Fruit fly (Drosophila melanogaster) whole organism, embryonic: Measurements from ENCODE around the gene dpr2.

ENCODE experiments used
- Asciz ChIP-seq: fragments of 200-800 bp; sonication (Bioruptor generic); optimal IDR thresholded peaks from 2 replicates; lab custom pipeline; 2017; ENCODE audit warnings: missing biosample characterization, mild to moderate bottlenecking, missing genetic modification characterization, missing genetic modification reagents
- Bgb ChIP-seq: fragments of 200-800 bp; sonication (Bioruptor generic); IDR thresholded peaks from 2 replicates; pipeline ENCODE4 v1.3.6; 2022; ENCODE audit warnings: missing biosample characterization, missing genetic modification characterization; ENCODE audit not compliant: partially characterized antibody
- CG10959 ChIP-seq: fragments of 200-800 bp; sonication (Bioruptor generic); IDR thresholded peaks from 2 replicates; pipeline ENCODE4 v1.3.6; 2022; ENCODE audit warnings: missing biosample characterization, missing genetic modification characterization
- CG11723 ChIP-seq: fragments of 200-800 bp; sonication (Bioruptor generic); optimal IDR thresholded peaks from 2 replicates; lab custom pipeline; 2017; ENCODE audit warnings: missing biosample characterization, mild to moderate bottlenecking, missing genetic modification characterization
- CG13287 ChIP-seq: fragments of 200-800 bp; sonication (Bioruptor generic); IDR thresholded peaks from 2 replicates; pipeline ENCODE4 v1.3.6; 2022; ENCODE audit warnings: missing biosample characterization, missing genetic modification characterization; ENCODE audit not compliant: partially characterized antibody
- CG14014 ChIP-seq: fragments of 200-800 bp; sonication (Bioruptor generic); IDR thresholded peaks from 2 replicates; pipeline ENCODE4 v1.3.6; 2022; ENCODE audit warnings: missing biosample characterization, missing genetic modification characterization
- CG15073 ChIP-seq: fragments of 200-800 bp; sonication (Bioruptor generic); optimal IDR thresholded peaks from 2 replicates; lab custom pipeline; 2016; ENCODE audit warnings: missing biosample characterization, missing genetic modification characterization
- CG17186 ChIP-seq: fragments of 200-800 bp; sonication (Bioruptor generic); optimal IDR thresholded peaks from 3 replicates; lab custom pipeline; 2017; ENCODE audit warnings: missing biosample characterization, missing genetic modification reagents, missing genetic modification characterization
- CG18619 ChIP-seq: fragments of 200-800 bp; sonication (Bioruptor generic); optimal IDR thresholded peaks from 3 replicates; lab custom pipeline; 2017; ENCODE audit warnings: missing biosample characterization, mild to moderate bottlenecking, missing genetic modification characterization
- CG2875 ChIP-seq: fragments of 200-800 bp; sonication (Bioruptor generic); optimal IDR thresholded peaks from 2 replicates; lab custom pipeline; 2017; ENCODE audit warnings: missing biosample characterization, mild to moderate bottlenecking, missing genetic modification characterization, missing genetic modification reagents
- CG30403 ChIP-seq: fragments of 200-800 bp; sonication (Bioruptor generic); optimal IDR thresholded peaks from 3 replicates; lab custom pipeline; 2016; ENCODE audit warnings: missing biosample characterization, missing genetic modification characterization
- CG3065 ChIP-seq: fragments of 200-800 bp; sonication (Bioruptor generic); optimal IDR thresholded peaks from 2 replicates; lab custom pipeline; 2016; ENCODE audit warnings: missing biosample characterization, missing genetic modification characterization
- CG3281 ChIP-seq: fragments of 200-800 bp; sonication (Bioruptor generic); optimal IDR thresholded peaks from 3 replicates; lab custom pipeline; 2017; ENCODE audit warnings: missing biosample characterization, mild to moderate bottlenecking, missing genetic modification characterization
- CG3407 ChIP-seq: fragments of 200-800 bp; sonication (Bioruptor generic); optimal IDR thresholded peaks from 2 replicates; lab custom pipeline; 2018; ENCODE audit warnings: missing biosample characterization, mild to moderate bottlenecking, missing genetic modification characterization
- CG4617 ChIP-seq: fragments of 200-800 bp; sonication (Bioruptor generic); optimal IDR thresholded peaks from 3 replicates; lab custom pipeline; 2016; ENCODE audit warnings: missing biosample characterization, missing genetic modification characterization, borderline replicate concordance
- CG7745 ChIP-seq: fragments of 200-800 bp; sonication (Bioruptor generic); optimal IDR thresholded peaks from 2 replicates; lab custom pipeline; 2018; ENCODE audit warnings: missing biosample characterization, mild to moderate bottlenecking, missing genetic modification characterization, moderate library complexity
- CG7786 ChIP-seq: fragments of 200-800 bp; sonication (Bioruptor generic); optimal IDR thresholded peaks from 2 replicates; lab custom pipeline; 2016; ENCODE audit warnings: missing biosample characterization, missing genetic modification characterization
- D ChIP-seq, 2 experiments: fragments of 200-800 bp in 1 of 2; fragments of >200 bp in 1 of 2; sonication (Bioruptor generic) in 1 of 2; optimal IDR thresholded peaks; 2 replicates in 1 of 2; 3 replicates in 1 of 2; lab custom pipeline; 2017; ENCODE audit warnings: mild to moderate bottlenecking in 1 of 2, missing biosample characterization in 1 of 2, missing genetic modification characterization in 1 of 2, missing genetic modification reagents in 1 of 2
- Dll ChIP-seq: fragments of 200-800 bp; sonication (Bioruptor generic); IDR thresholded peaks from 4 replicates; pipeline ENCODE4 v1.3.6; 2022; ENCODE audit warnings: missing biosample characterization, missing genetic modification characterization; ENCODE audit not compliant: partially characterized antibody
- H15 ChIP-seq: fragments of 200-800 bp; sonication (Bioruptor generic); IDR thresholded peaks from 3 replicates; pipeline ENCODE4 v1.3.6; 2022; ENCODE audit warnings: missing biosample characterization, missing genetic modification characterization
- HLH3B ChIP-seq: fragments of 200-800 bp; sonication (Bioruptor generic); IDR thresholded peaks from 2 replicates; pipeline ENCODE4 v1.3.6; 2022; ENCODE audit warnings: missing biosample characterization, missing genetic modification characterization
- Hand ChIP-seq: fragments of 200-800 bp; sonication (Bioruptor generic); optimal IDR thresholded peaks from 2 replicates; lab custom pipeline; 2017; ENCODE audit warnings: mild to moderate bottlenecking, missing biosample characterization, missing genetic modification reagents, missing genetic modification characterization
- Hr78 ChIP-seq, 2 experiments: fragments of 200-800 bp in 1 of 2; fragments of >200 bp in 1 of 2; sonication (Bioruptor generic) in 1 of 2; optimal IDR thresholded peaks; 2 replicates each; lab custom pipeline; 2017 to 2019; ENCODE audit warnings: missing biosample characterization in 2 of 2, missing genetic modification characterization in 2 of 2, mild to moderate bottlenecking in 1 of 2, moderate library complexity in 1 of 2
- Xrp1 ChIP-seq: fragments of 200-800 bp; sonication (Bioruptor generic); IDR thresholded peaks from 2 replicates; pipeline ENCODE4 v1.3.6; 2022; ENCODE audit warnings: missing biosample characterization, missing genetic modification characterization
- YL-1 ChIP-seq: fragments of 200-800 bp; sonication (Bioruptor generic); optimal IDR thresholded peaks from 3 replicates; lab custom pipeline; 2017; ENCODE audit warnings: missing biosample characterization, mild to moderate bottlenecking, missing genetic modification characterization
- ara ChIP-seq: fragments of 200-800 bp; sonication (Bioruptor generic); IDR thresholded peaks from 2 replicates; pipeline ENCODE4 v1.3.6; 2022; ENCODE audit warnings: missing biosample characterization, missing genetic modification characterization
- caup ChIP-seq: fragments of 200-800 bp; sonication (Bioruptor generic); optimal IDR thresholded peaks from 3 replicates; lab custom pipeline; 2017; ENCODE audit warnings: missing biosample characterization, mild to moderate bottlenecking, missing genetic modification characterization, moderate library complexity; ENCODE audit not compliant: severe bottlenecking
- cg ChIP-seq: fragments of 200-800 bp; sonication (Bioruptor generic); optimal IDR thresholded peaks from 3 replicates; lab custom pipeline; 2019; ENCODE audit warnings: missing biosample characterization, mild to moderate bottlenecking, missing genetic modification characterization, moderate library complexity
- chinmo ChIP-seq: fragments of 200-800 bp; sonication (Bioruptor generic); IDR thresholded peaks from 4 replicates; pipeline ENCODE4 v1.3.6; 2022; ENCODE audit warnings: missing biosample characterization, missing genetic modification characterization; ENCODE audit not compliant: partially characterized antibody
- fru ChIP-seq: fragments of >200 bp; optimal IDR thresholded peaks from 2 replicates; lab custom pipeline; 2017
- lilli ChIP-seq: fragments of 200-800 bp; sonication (Bioruptor generic); optimal IDR thresholded peaks from 3 replicates; lab custom pipeline; 2016; ENCODE audit warnings: missing biosample characterization, missing genetic modification characterization
- prd ChIP-seq, 3 experiments: fragments of >200 bp in 2 of 3; fragments of 200-800 bp in 1 of 3; sonication (Bioruptor generic) in 1 of 3; optimal IDR thresholded peaks in 2 of 3; IDR thresholded peaks in 1 of 3; 2 replicates in 2 of 3; 3 replicates in 1 of 3; pipeline versions ENCODE4 v1.3.6 to Lab custom; 2017 to 2022; ENCODE audit warnings: missing biosample characterization in 1 of 3, missing genetic modification characterization in 1 of 3
- row ChIP-seq: fragments of 200-800 bp; sonication (Bioruptor generic); IDR thresholded peaks from 3 replicates; pipeline ENCODE4 v1.3.6; 2022; ENCODE audit warnings: missing biosample characterization, missing genetic modification characterization
- salm ChIP-seq: fragments of 200-800 bp; sonication (Bioruptor generic); optimal IDR thresholded peaks from 2 replicates; lab custom pipeline; 2018; ENCODE audit warnings: missing biosample characterization, mild to moderate bottlenecking, missing genetic modification characterization
- sens-2 ChIP-seq: fragments of 200-800 bp; sonication (Bioruptor generic); IDR thresholded peaks from 2 replicates; pipeline ENCODE4 v1.3.6; 2022; ENCODE audit warnings: missing biosample characterization, missing genetic modification characterization
- sima ChIP-seq: fragments of 200-800 bp; sonication (Bioruptor generic); optimal IDR thresholded peaks from 2 replicates; lab custom pipeline; 2016; ENCODE audit warnings: missing biosample characterization, missing genetic modification characterization
- sug ChIP-seq: fragments of 200-800 bp; optimal IDR thresholded peaks from 2 replicates; lab custom pipeline; 2019; ENCODE audit warnings: missing biosample characterization, mild to moderate bottlenecking, missing genetic modification characterization, moderate library complexity
- unc-4 ChIP-seq: fragments of 200-800 bp; sonication (Bioruptor generic); IDR thresholded peaks from 2 replicates; pipeline ENCODE4 v1.3.6; 2022; ENCODE audit warnings: missing biosample characterization, missing genetic modification characterization; ENCODE audit not compliant: partially characterized antibody

dpr2 gene

DNA sequence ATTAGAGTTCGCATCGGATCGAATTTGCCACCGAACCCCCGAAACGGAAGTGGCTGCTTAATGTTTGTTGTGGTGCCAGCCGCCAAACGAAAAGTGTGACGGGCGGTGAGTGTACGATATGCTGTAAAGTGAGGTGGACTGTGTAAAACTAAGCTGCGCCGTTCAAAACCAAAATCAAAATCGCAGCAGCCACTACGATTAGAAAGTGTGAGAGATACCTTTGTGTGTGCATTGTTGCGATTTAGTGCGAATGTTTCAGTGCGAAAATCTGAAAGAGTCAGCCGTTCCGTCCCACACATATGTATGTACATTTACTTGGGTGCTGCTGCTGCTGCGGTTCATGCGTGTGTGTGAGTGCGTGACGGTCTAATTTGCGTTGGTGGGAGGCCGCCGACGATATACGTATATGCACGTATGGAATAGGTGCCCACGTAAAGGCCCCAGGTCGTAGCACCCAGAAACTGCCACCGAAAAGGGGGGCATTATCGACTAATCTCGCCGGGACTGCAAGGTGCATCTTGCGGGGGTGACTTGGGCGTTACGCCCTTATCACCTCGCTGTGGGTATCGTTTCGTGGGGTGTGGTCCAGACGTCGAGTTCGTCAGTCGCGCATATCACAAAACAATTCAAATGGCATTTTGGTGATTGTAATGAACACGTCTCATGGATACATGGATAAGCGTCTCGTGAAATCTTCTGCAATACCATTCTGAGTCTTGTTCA lies 13.1 kb upstream of the dpr2 start (continued):
- TF ChIP-seq ara (GFP tag; lab: Robert Waterston, UW) (no peak), fru (lab: Kevin White, UChicago) (no peak), CG3281 (GFP tag; lab: Kevin White, UChicago) (no peak), row (no peak), Asciz (no peak), Bgb (GFP tag; lab: Robert Waterston, UW) (0 out of 2 replicates have a peak, but pooled peaks have one; percentile 25), sens-2 (GFP tag; lab: Robert Waterston, UW) (no peak), YL-1 (GFP tag; lab: Kevin White, UChicago) (peak; percentile 93), H15 (GFP tag; lab: Robert Waterston, UW) (no peak), D (optimal IDR thresholded peaks at IDR 0.05; lab: Kevin White, UChicago) (peak; percentile 9), D (GFP tag; optimal IDR thresholded peaks at IDR 0.05; lab: Kevin White, UChicago) (no peak), Xrp1 (GFP tag; lab: Robert Waterston, UW) (0 out of 2 replicates have a peak, but pooled peaks have one; percentile 15), caup (no peak), CG3065 (GFP tag; lab: Kevin White, UChicago) (no peak), salm (tag; lab: Kevin White, UChicago) (no peak), CG13287 (no peak), CG7786 (GFP tag; lab: Kevin White, UChicago) (no peak), CG3407 (GFP tag; lab: Kevin White, UChicago) (no peak), CG15073 (GFP tag; lab: Kevin White, UChicago) (no peak), Dll (peak; percentile 51; the same call in 2 of the 4 replicates), CG7745 (tag; lab: Kevin White, UChicago) (no peak), sima (GFP tag; lab: Kevin White, UChicago) (no peak), CG14014 (GFP tag; lab: Robert Waterston, UW) (no peak; the same call in 1 of the 2 replicates), cg (GFP tag; lab: Kevin White, UChicago) (peak; percentile 90), HLH3B (GFP tag; lab: Robert Waterston, UW) (no peak), CG2875 (no peak), lilli (no peak), CG17186 (GFP tag; lab: Kevin White, UChicago) (no peak), CG11723 (GFP tag; lab: Kevin White, UChicago) (no peak), sug (tag; lab: Kevin White, UChicago) (peak; percentile 27), unc-4 (GFP tag; lab: Robert Waterston, UW) (peak; percentile 31; the same call in 1 of the 2 replicates), prd (optimal IDR thresholded peaks at IDR 0.05; lab: Kevin White, UChicago) (no peak), prd (GFP tag; IDR thresholded peaks at IDR 0.05; lab: Robert Waterston, UW) (peak; percentile 23; the same call in 1 of the 3 replicates), Hr78 (GFP tag; optimal IDR thresholded peaks at IDR 0.05; lab: Kevin White, UChicago) (peak in 1 of 2 experiments; percentile 22), CG10959 (GFP tag; lab: Robert Waterston, UW) (no peak), CG18619 (GFP tag; lab: Kevin White, UChicago) (no peak), chinmo (GFP tag; lab: Robert Waterston, UW) (0 out of 4 replicates have a peak, but pooled peaks have one; percentile 40), CG30403 (GFP tag; lab: Kevin White, UChicago) (no peak), CG4617 (GFP tag; lab: Kevin White, UChicago) (peak; percentile 69), Hand (GFP tag; lab: Kevin White, UChicago) (no peak)
- TF ChIP-seq, all 482 proteins: peak for 32
